Worm (Caenorhabditis elegans): ENCODE data around the gene F07A11.5.

F07A11.5 gene

DNA sequence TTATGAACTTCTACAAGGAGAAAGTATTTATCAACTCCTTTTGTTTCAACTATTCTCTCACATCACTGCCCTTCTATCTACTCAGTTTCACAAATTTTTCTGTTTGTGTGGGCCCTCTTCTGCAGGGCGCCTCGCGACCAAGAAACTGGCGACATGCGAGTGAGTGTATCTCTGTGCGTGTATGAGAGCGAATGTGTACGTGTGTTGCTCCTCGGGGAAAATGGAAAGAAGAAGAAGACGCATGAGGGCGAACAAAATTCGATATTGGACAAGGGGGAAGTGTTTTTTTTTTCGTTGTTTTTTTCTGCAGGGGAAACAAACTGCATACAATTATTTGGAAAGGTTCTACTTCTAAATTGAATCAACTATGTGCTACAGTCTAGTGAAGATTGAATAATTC lies 9.5 kb downstream of the F07A11.5 start (continued):
- TF ChIP-seq zip-11 (GFP tag; IDR thresholded peaks at IDR 0.05) (no peak), spr-1 (tag; optimal IDR thresholded peaks at IDR 0.05) (no peak), mxl-3 (GFP tag; optimal IDR thresholded peaks at IDR 0.05) (no peak)

- no peak for TF ChIP-seq dmd-9 (GFP tag; IDR thresholded peaks at IDR 0.05)
- 0 out of 2 replicates have a peak, but pooled peaks have one; percentile 24 for TF ChIP-seq F26F4.8 (GFP tag; conservative IDR thresholded peaks at IDR 0.05)
- peak in 1 of 2 experiments; percentile 91 for TF ChIP-seq unc-62 (GFP tag; optimal IDR thresholded peaks at IDR 0.05 in 1 of 2)
- TF ChIP-seq unc-62 (tag; optimal IDR thresholded peaks at IDR 0.05) = no peak
Measured at ce11 chrII:11622605-11623004, 10.5 kb downstream of the F07A11.5 start.

ce11 chrII:11627904-11628303 lies 15.8 kb downstream of the F07A11.5 start:
- TF ChIP-seq zfp-2 (tag; optimal IDR thresholded peaks at IDR 0.05) (no peak), nhr-11 (tag; optimal IDR thresholded peaks at IDR 0.05) (no peak), unc-62 (GFP tag; optimal IDR thresholded peaks at IDR 0.05 in 1 of 2) (peak in 1 of 2 experiments; percentile 91), unc-62 (tag; optimal IDR thresholded peaks at IDR 0.05) (no peak)

- TF ChIP-seq pha-4 (GFP tag; IDR thresholded peaks at IDR 0.05) = no peak
- TF ChIP-seq pha-4 (tag; optimal IDR thresholded peaks at IDR 0.05) = no peak
- TF ChIP-seq ama-1 (optimal IDR thresholded peaks at IDR 0.05) = no peak
- TF ChIP-seq madf-9 (GFP tag; conservative IDR thresholded peaks at IDR 0.05) = no peak
- TF ChIP-seq lsy-2 (tag; optimal IDR thresholded peaks at IDR 0.05) = no peak
- no peak for TF ChIP-seq Y48G9A.11 (GFP tag; IDR thresholded peaks at IDR 0.05)
- TF ChIP-seq nhr-11 (tag; optimal IDR thresholded peaks at IDR 0.05) = no peak
- no peak for TF ChIP-seq aly-2 (tag; optimal IDR thresholded peaks at IDR 0.05)
- TF ChIP-seq hlh-30 (tag; optimal IDR thresholded peaks at IDR 0.05; ENCODE audit: insufficient read depth) = peak; percentile 28
- no peak for TF ChIP-seq nhr-6 (tag; optimal IDR thresholded peaks at IDR 0.05)
- TF ChIP-seq F26F4.8 (GFP tag; conservative IDR thresholded peaks at IDR 0.05) = no peak
- TF ChIP-seq gei-8 (GFP tag; optimal IDR thresholded peaks at IDR 0.05) = no peak
- no peak for TF ChIP-seq F37D6.2 (tag; optimal IDR thresholded peaks at IDR 0.05)
- TF ChIP-seq cey-2 (tag; optimal IDR thresholded peaks at IDR 0.05; ENCODE audit: borderline replicate concordance, insufficient read depth) = no peak
- TF ChIP-seq ceh-82 (tag; optimal IDR thresholded peaks at IDR 0.05) = no peak
- no peak for TF ChIP-seq sdz-12 (GFP tag; optimal IDR thresholded peaks at IDR 0.05)
- peak; percentile 21 for TF ChIP-seq mes-2 (tag; optimal IDR thresholded peaks at IDR 0.05; ENCODE audit: poor library complexity, severe bottlenecking)
- no peak for TF ChIP-seq daf-8 (GFP tag; IDR thresholded peaks at IDR 0.05)
- no peak for TF ChIP-seq lin-1 (GFP tag; IDR thresholded peaks at IDR 0.05)
- no peak; the same call in 1 of the 2 replicates for TF ChIP-seq T26A8.4 (GFP tag; IDR thresholded peaks at IDR 0.05)
- TF ChIP-seq duxl-1 (tag; optimal IDR thresholded peaks at IDR 0.05; ENCODE audit: poor library complexity) = no peak
- no peak for TF ChIP-seq nhr-42 (GFP tag; IDR thresholded peaks at IDR 0.05)
- TF ChIP-seq skn-1 (tag; optimal IDR thresholded peaks at IDR 0.05) = no peak
- no peak for TF ChIP-seq lim-7 (GFP tag; IDR thresholded peaks at IDR 0.05)
- no peak for TF ChIP-seq ztf-11 (tag; optimal IDR thresholded peaks at IDR 0.05)
- TF ChIP-seq egl-27 (tag; optimal IDR thresholded peaks at IDR 0.05) = no peak
- TF ChIP-seq aha-1 (tag) = no peak
- TF ChIP-seq D1046.2 (GFP tag; IDR thresholded peaks at IDR 0.05) = no peak
- no peak for TF ChIP-seq snpc-4 (tag; optimal IDR thresholded peaks at IDR 0.05)
- TF ChIP-seq Y5F2A.4 (GFP tag; optimal IDR thresholded peaks at IDR 0.05) = no peak
- TF ChIP-seq dpl-1 (GFP tag; optimal IDR thresholded peaks at IDR 0.05) = no peak
- TF ChIP-seq F44E2.7 (GFP tag; IDR thresholded peaks at IDR 0.05) = no peak
- 0 out of 2 replicates have a peak, but pooled peaks have one; percentile 27 for TF ChIP-seq ctbp-1 (GFP tag; IDR thresholded peaks at IDR 0.05)
- TF ChIP-seq zip-11 (GFP tag; IDR thresholded peaks at IDR 0.05) = no peak
- peak; percentile 60 for TF ChIP-seq hmg-1.1 (GFP tag; IDR thresholded peaks at IDR 0.05)
- TF ChIP-seq lin-13 (GFP tag; optimal IDR thresholded peaks at IDR 0.05) = no peak
- no peak for TF ChIP-seq fkh-10 (GFP tag; optimal IDR thresholded peaks at IDR 0.05)
- TF ChIP-seq vab-7 (GFP tag; IDR thresholded peaks at IDR 0.05) = no peak
- TF ChIP-seq madf-5 (GFP tag; IDR thresholded peaks at IDR 0.05) = no peak
- no peak for TF ChIP-seq ceh-20 (GFP tag; IDR thresholded peaks at IDR 0.05)
- TF ChIP-seq hlh-11 (tag; optimal IDR thresholded peaks at IDR 0.05) = peak; percentile 1
Measured at ce11 chrII:11629957-11630356, 17.9 kb downstream of the F07A11.5 start.

Measured in whole organism, L4 larva.